Worm (Caenorhabditis elegans): Measurements from ENCODE around the gene F30B5.11.

ce11 chrIV:4219983-4220382 lies at the start of gene F30B5.11:
- TF ChIP-seq dmd-4 (tag; optimal IDR thresholded peaks at IDR 0.05; ENCODE audit: borderline replicate concordance) (no peak), nhr-232 (tag; optimal IDR thresholded peaks at IDR 0.05) (no peak)

Data from whole organism, late embryonic.